Worm (Caenorhabditis elegans): Measurements from ENCODE around the gene pdtf-1.

ce11 chrIV:8481308-8481707 lies 48.5 kb downstream of the pdtf-1 start, which contains the start of gene spp-8:
- no peak for TF ChIP-seq ztf-1 (GFP tag; conservative IDR thresholded peaks at IDR 0.05)
- TF ChIP-seq nhr-6 (tag; optimal IDR thresholded peaks at IDR 0.05), result no peak
- TF ChIP-seq alr-1 (tag; optimal IDR thresholded peaks at IDR 0.05), result no peak
- peak; percentile 41 for TF ChIP-seq skn-1 (tag; optimal IDR thresholded peaks at IDR 0.05)
